Worm (Caenorhabditis elegans) whole organism, late embryonic: ENCODE measurements around the gene C27D9.1.

Source experiments
- F13H6.1 ChIP-seq: sonication (generic microtip); optimal IDR thresholded peaks from 2 replicates; lab custom pipeline; 2016; ENCODE audit warnings: missing genetic modification characterization, missing compliant biosample characterization
- ama-1 ChIP-seq: fragments of 150-350 bp; optimal IDR thresholded peaks from 2 replicates; lab custom pipeline; 2014
- ceh-22 ChIP-seq: sonication (generic microtip); optimal IDR thresholded peaks from 2 replicates; lab custom pipeline; 2017; ENCODE audit warnings: missing biosample characterization, missing genetic modification characterization
- ceh-30 ChIP-seq: fragments of 150-350 bp; optimal IDR thresholded peaks from 2 replicates; lab custom pipeline; 2014; ENCODE audit warnings: missing biosample characterization, missing genetic modification characterization
- ceh-48 ChIP-seq: sonication (generic microtip); optimal IDR thresholded peaks from 2 replicates; lab custom pipeline; 2016; ENCODE audit warnings: missing genetic modification characterization, inconsistent platforms, missing compliant biosample characterization
- ets-4 ChIP-seq: sonication (generic microtip); optimal IDR thresholded peaks from 2 replicates; lab custom pipeline; 2016; ENCODE audit warnings: missing genetic modification characterization, missing compliant biosample characterization
- fkh-6 ChIP-seq: sonication (generic microtip); optimal IDR thresholded peaks from 2 replicates; lab custom pipeline; 2016; ENCODE audit warnings: missing genetic modification characterization, missing compliant biosample characterization
- hlh-15 ChIP-seq: sonication (generic microtip); optimal IDR thresholded peaks from 2 replicates; lab custom pipeline; 2016; ENCODE audit warnings: missing genetic modification characterization, missing compliant biosample characterization
- lim-6 ChIP-seq: sonication (generic microtip); optimal IDR thresholded peaks from 2 replicates; lab custom pipeline; 2016; ENCODE audit warnings: missing genetic modification characterization, missing compliant biosample characterization
- nfya-1 ChIP-seq: sonication (generic microtip); optimal IDR thresholded peaks from 2 replicates; lab custom pipeline; 2017; ENCODE audit warnings: missing genetic modification characterization, mild to moderate bottlenecking, missing compliant biosample characterization, antibody characterized with exemption, moderate library complexity
- pha-4 ChIP-seq: fragments of 150-350 bp; optimal IDR thresholded peaks from 2 replicates; lab custom pipeline; 2018; ENCODE audit warnings: missing biosample characterization, missing genetic modification reagents, missing genetic modification characterization
- pqm-1 ChIP-seq: sonication (generic microtip); optimal IDR thresholded peaks from 2 replicates; lab custom pipeline; 2016; ENCODE audit warnings: missing genetic modification characterization, missing compliant biosample characterization
- pros-1 ChIP-seq: fragments of 150-350 bp; optimal IDR thresholded peaks from 2 replicates; lab custom pipeline; 2014; ENCODE audit warnings: missing biosample characterization, missing genetic modification reagents, missing genetic modification characterization

- no peak for TF ChIP-seq hlh-15 (tag; lab: Kevin White, UChicago)
- TF ChIP-seq ama-1 (lab: Kevin White, UChicago) = no peak
- no peak for TF ChIP-seq pha-4 (tag; lab: Kevin White, UChicago)
- no peak for TF ChIP-seq ets-4
- no peak for TF ChIP-seq ceh-22 (tag; lab: Kevin White, UChicago)
- no peak for TF ChIP-seq pqm-1 (tag; lab: Kevin White, UChicago)
- TF ChIP-seq ceh-48 = no peak
- TF ChIP-seq pros-1 (tag; lab: Kevin White, UChicago) = no peak
- TF ChIP-seq nfya-1 (tag; lab: Kevin White, UChicago) = no peak
- no peak for TF ChIP-seq fkh-6 (tag; lab: Kevin White, UChicago)
- no peak for TF ChIP-seq ceh-30 (tag; lab: Kevin White, UChicago)
- TF ChIP-seq lim-6 (tag; lab: Kevin White, UChicago) = no peak
- TF ChIP-seq F13H6.1 (tag; lab: Kevin White, UChicago) = no peak
Observed at ce11 chrII:4793320-4793719, 40.1 kb downstream of the C27D9.1 start.
